Comparison of ENCODE assay signal across 6 fruit fly cellular contexts in the genomic region with DNA sequence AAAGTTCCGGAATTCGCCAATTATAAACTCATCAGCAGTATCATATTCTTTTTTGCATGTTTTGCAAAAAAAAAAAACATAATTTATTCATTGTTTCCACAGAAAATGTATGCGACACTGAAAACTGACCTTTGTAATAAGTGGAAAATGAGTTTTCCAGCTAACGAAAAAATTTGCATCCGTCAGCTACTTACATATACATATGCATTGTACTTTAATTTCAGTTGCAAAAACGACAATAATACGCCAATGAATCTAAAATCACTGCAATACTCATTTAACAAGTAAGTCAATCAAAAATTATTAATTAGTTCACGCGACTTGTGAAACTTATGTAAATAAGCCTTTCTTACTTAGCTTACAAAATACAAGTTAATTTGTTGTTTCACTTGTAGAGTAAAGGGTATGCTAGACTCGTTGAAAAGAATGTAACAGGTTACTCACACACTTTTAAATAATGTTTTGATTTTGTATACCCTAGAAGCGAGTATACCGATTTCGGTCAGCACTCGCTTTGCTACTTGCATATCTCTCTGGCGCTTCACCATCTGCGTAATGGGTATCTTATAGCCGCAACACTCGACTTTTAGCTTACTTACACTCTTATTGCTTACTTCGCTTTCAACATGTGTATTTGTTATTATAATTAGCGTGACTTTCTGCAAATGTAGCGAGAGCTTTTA.
TF ChIP-seq lines count a peak whose summit lies in the region.

No protein-coding gene starts in this region.

- TF ChIP-seq CTCF in whole organism, embryonic (GFP tag; optimal IDR thresholded peaks at IDR 0.05; lab: Kevin White, UChicago), result no peak

TF ChIP-seq in whole organism, 6 proteins besides CTCF, POLR2A, EP300 and RAD21:
- TF ChIP-seq pan (optimal IDR thresholded peaks at IDR 0.05; lab: Kevin White, UChicago) (peak; percentile 85), usp (GFP tag; optimal IDR thresholded peaks at IDR 0.05; lab: Kevin White, UChicago) (no peak)

TF ChIP-seq in whole organism, adult, 20 proteins besides CTCF, POLR2A, EP300 and RAD21 (continues in another document):
- TF ChIP-seq Hr96 (GFP tag; optimal IDR thresholded peaks at IDR 0.05; lab: Kevin White, UChicago) (no peak), toe (GFP tag; optimal IDR thresholded peaks at IDR 0.05; lab: Kevin White, UChicago) (no peak), cic (GFP tag; optimal IDR thresholded peaks at IDR 0.05; lab: Kevin White, UChicago) (peak; percentile 36), cnc (optimal IDR thresholded peaks at IDR 0.05; lab: Kevin White, UChicago) (no peak), CG7045 (GFP tag; optimal IDR thresholded peaks at IDR 0.05; lab: Kevin White, UChicago) (peak; percentile 13), tj (GFP tag; optimal IDR thresholded peaks at IDR 0.05; lab: Kevin White, UChicago) (peak; percentile 95), Mnt (GFP tag; optimal IDR thresholded peaks at IDR 0.05; lab: Kevin White, UChicago) (no peak), CG7101 (tag; optimal IDR thresholded peaks at IDR 0.05; lab: Kevin White, UChicago) (peak; percentile 87), CG14711 (tag; optimal IDR thresholded peaks at IDR 0.05; lab: Kevin White, UChicago) (peak; percentile 86), kay (GFP tag; lab: Kevin White, UChicago; ENCODE audit: borderline replicate concordance) (peak; percentile 21), CG5204 (GFP tag; optimal IDR thresholded peaks at IDR 0.05; lab: Kevin White, UChicago) (peak; percentile 48), pad (GFP tag; optimal IDR thresholded peaks at IDR 0.05; lab: Kevin White, UChicago) (peak; percentile 71), ovo (GFP tag; optimal IDR thresholded peaks at IDR 0.05; lab: Kevin White, UChicago) (no peak), Crg-1 (GFP tag; optimal IDR thresholded peaks at IDR 0.05; lab: Kevin White, UChicago) (peak; percentile 60), CG33017 (tag; optimal IDR thresholded peaks at IDR 0.05; lab: Kevin White, UChicago) (peak; percentile 85), CG12768 (GFP tag; optimal IDR thresholded peaks at IDR 0.05; lab: Kevin White, UChicago) (peak; percentile 74)

TF ChIP-seq in whole organism, embryonic, 481 proteins besides CTCF, POLR2A, EP300 and RAD21 (continues in another document):
- TF ChIP-seq CG6175 (GFP tag; IDR thresholded peaks at IDR 0.05; lab: Robert Waterston, UW), result no peak
- TF ChIP-seq Dad (GFP tag; optimal IDR thresholded peaks at IDR 0.05; lab: Kevin White, UChicago), result no peak
- TF ChIP-seq Stat92E (GFP tag; optimal IDR thresholded peaks at IDR 0.05; lab: Kevin White, UChicago), result no peak
- no peak for TF ChIP-seq Fer2 (tag; optimal IDR thresholded peaks at IDR 0.05; lab: Kevin White, UChicago)
- TF ChIP-seq NFAT (GFP tag; IDR thresholded peaks at IDR 0.05; lab: Robert Waterston, UW), result no peak
- no peak for TF ChIP-seq BtbVII (GFP tag; optimal IDR thresholded peaks at IDR 0.05; lab: Kevin White, UChicago)
- TF ChIP-seq fru (optimal IDR thresholded peaks at IDR 0.05; lab: Kevin White, UChicago), result no peak
- TF ChIP-seq Side (GFP tag; optimal IDR thresholded peaks at IDR 0.05; lab: Kevin White, UChicago), result no peak
- TF ChIP-seq CG7556 (GFP tag; optimal IDR thresholded peaks at IDR 0.05; lab: Kevin White, UChicago), result no peak
- peak; percentile 12 for TF ChIP-seq bab2 (GFP tag; optimal IDR thresholded peaks at IDR 0.05; lab: Kevin White, UChicago)
- no peak for TF ChIP-seq CG31388 (GFP tag; optimal IDR thresholded peaks at IDR 0.05; lab: Kevin White, UChicago)
- TF ChIP-seq CG16779 (GFP tag; IDR thresholded peaks at IDR 0.05; lab: Robert Waterston, UW), result no peak
- 0 out of 2 replicates have a peak, but pooled peaks have one; percentile 21 for TF ChIP-seq CG3847 (GFP tag; IDR thresholded peaks at IDR 0.05; lab: Robert Waterston, UW)
- TF ChIP-seq CG6854 (GFP tag; optimal IDR thresholded peaks at IDR 0.05; lab: Kevin White, UChicago), result no peak
- TF ChIP-seq Dbx (GFP tag; IDR thresholded peaks at IDR 0.05; lab: Robert Waterston, UW), result no peak
- TF ChIP-seq CG30431 (GFP tag; optimal IDR thresholded peaks at IDR 0.05; lab: Kevin White, UChicago), result no peak
- no peak for TF ChIP-seq CG6813 (GFP tag; optimal IDR thresholded peaks at IDR 0.05; lab: Kevin White, UChicago)

TF ChIP-seq in whole organism, prepupa, 60 proteins besides CTCF, POLR2A, EP300 and RAD21 (continues in another document):
- TF ChIP-seq Hr39 (GFP tag; optimal IDR thresholded peaks at IDR 0.05; lab: Kevin White, UChicago) (peak; percentile 90), CG6163 (GFP tag; IDR thresholded peaks at IDR 0.05; lab: Robert Waterston, UW) (peak; percentile 84), Smox (GFP tag; optimal IDR thresholded peaks at IDR 0.05; lab: Kevin White, UChicago) (no peak), CG31627 (GFP tag; optimal IDR thresholded peaks at IDR 0.05; lab: Kevin White, UChicago) (peak; percentile 90), Hr38 (GFP tag; optimal IDR thresholded peaks at IDR 0.05; lab: Kevin White, UChicago) (no peak), Gug (GFP tag; IDR thresholded peaks at IDR 0.05; lab: Robert Waterston, UW) (peak; percentile 60; the same call in 1 of the 2 replicates), CG3032 (tag; optimal IDR thresholded peaks at IDR 0.05; lab: Kevin White, UChicago) (peak; percentile 80), Met (GFP tag; optimal IDR thresholded peaks at IDR 0.05; lab: Kevin White, UChicago) (no peak), CG15336 (GFP tag; IDR thresholded peaks at IDR 0.05; lab: Robert Waterston, UW) (peak; percentile 83), vri (GFP tag; optimal IDR thresholded peaks at IDR 0.05; lab: Kevin White, UChicago) (no peak), acj6 (GFP tag; optimal IDR thresholded peaks at IDR 0.05; lab: Kevin White, UChicago) (no peak), Sox15 (GFP tag; optimal IDR thresholded peaks at IDR 0.05; lab: Kevin White, UChicago) (peak; percentile 70), CG8632 (GFP tag; optimal IDR thresholded peaks at IDR 0.05; lab: Kevin White, UChicago) (no peak), Ets21C (GFP tag; optimal IDR thresholded peaks at IDR 0.05; lab: Kevin White, UChicago) (no peak), CG9139 (GFP tag; optimal IDR thresholded peaks at IDR 0.05; lab: Kevin White, UChicago) (peak; percentile 20), CG1621 (tag; optimal IDR thresholded peaks at IDR 0.05; lab: Kevin White, UChicago) (peak; percentile 66), CG6792 (GFP tag; optimal IDR thresholded peaks at IDR 0.05; lab: Kevin White, UChicago) (peak; percentile 63)

TF ChIP-seq in whole organism, pupa, 21 proteins besides CTCF, POLR2A, EP300 and RAD21 (continues in another document):
- TF ChIP-seq CG34367 (tag; optimal IDR thresholded peaks at IDR 0.05; lab: Kevin White, UChicago) (peak; percentile 72), CG15710 (tag; optimal IDR thresholded peaks at IDR 0.05; lab: Kevin White, UChicago) (peak; percentile 84), CG17806 (tag; optimal IDR thresholded peaks at IDR 0.05; lab: Kevin White, UChicago) (peak; percentile 77), CG8159 (tag; optimal IDR thresholded peaks at IDR 0.05; lab: Kevin White, UChicago) (no peak), CG10348 (GFP tag; IDR thresholded peaks at IDR 0.05; lab: Robert Waterston, UW) (no peak), gl (tag; optimal IDR thresholded peaks at IDR 0.05; lab: Kevin White, UChicago) (peak; percentile 75), CG8301 (tag; optimal IDR thresholded peaks at IDR 0.05; lab: Kevin White, UChicago) (no peak), fd96Ca (GFP tag; IDR thresholded peaks at IDR 0.05; lab: Robert Waterston, UW) (peak; percentile 86), Pif1A (GFP tag; optimal IDR thresholded peaks at IDR 0.05; lab: Kevin White, UChicago) (no peak), EcR (GFP tag; optimal IDR thresholded peaks at IDR 0.05; lab: Kevin White, UChicago) (no peak), Snoo (tag; optimal IDR thresholded peaks at IDR 0.05; lab: Kevin White, UChicago) (peak; percentile 81), CG9948 (tag; optimal IDR thresholded peaks at IDR 0.05; lab: Kevin White, UChicago) (peak; percentile 66), CG12605 (GFP tag; IDR thresholded peaks at IDR 0.05; lab: Robert Waterston, UW) (peak; percentile 65), Pif1B (GFP tag; optimal IDR thresholded peaks at IDR 0.05; lab: Kevin White, UChicago) (no peak), CG13204 (GFP tag; optimal IDR thresholded peaks at IDR 0.05; lab: Kevin White, UChicago) (no peak), CG32121 (GFP tag; IDR thresholded peaks at IDR 0.05; lab: Robert Waterston, UW) (peak; percentile 86), CG4496 (GFP tag; IDR thresholded peaks at IDR 0.05; lab: Robert Waterston, UW) (peak; percentile 86), rn (GFP tag; IDR thresholded peaks at IDR 0.05; lab: Robert Waterston, UW) (peak; percentile 63; the same call in 1 of the 2 replicates), Ets98B (GFP tag; IDR thresholded peaks at IDR 0.05; lab: Robert Waterston, UW) (peak; percentile 84)

TF ChIP-seq in whole organism, wandering third instar larva, 38 proteins besides CTCF, POLR2A, EP300 and RAD21:
- TF ChIP-seq Hr83 (GFP tag; optimal IDR thresholded peaks at IDR 0.05; lab: Kevin White, UChicago; ENCODE audit: poor library complexity, severe bottlenecking) (peak; percentile 12), Dif (GFP tag; optimal IDR thresholded peaks at IDR 0.05; lab: Kevin White, UChicago; ENCODE audit: partially characterized antibody) (no peak), ey (GFP tag; optimal IDR thresholded peaks at IDR 0.05; lab: Kevin White, UChicago) (peak; percentile 79), Rel (GFP tag; optimal IDR thresholded peaks at IDR 0.05; lab: Kevin White, UChicago) (no peak), Rel (tag; optimal IDR thresholded peaks at IDR 0.05; lab: Kevin White, UChicago) (peak; percentile 32), CrebA (GFP tag; optimal IDR thresholded peaks at IDR 0.05; lab: Kevin White, UChicago; ENCODE audit: borderline replicate concordance) (no peak), HLH106 (tag; optimal IDR thresholded peaks at IDR 0.05; lab: Kevin White, UChicago) (peak; percentile 83), CG32264 (GFP tag; optimal IDR thresholded peaks at IDR 0.05; lab: Kevin White, UChicago) (peak; percentile 63), CG9705 (GFP tag; optimal IDR thresholded peaks at IDR 0.05; lab: Kevin White, UChicago) (peak; percentile 44), psq (GFP tag; optimal IDR thresholded peaks at IDR 0.05; lab: Kevin White, UChicago) (peak; percentile 58), OdsH (GFP tag; optimal IDR thresholded peaks at IDR 0.05; lab: Kevin White, UChicago) (peak; percentile 73)
